Worm (Caenorhabditis elegans): ENCODE results near the gene F47B8.2.

ce11 chrV:14352032-14352431 lies 35.6 kb upstream of the F47B8.2 start:
- no peak for TF ChIP-seq cog-1 (tag; optimal IDR thresholded peaks at IDR 0.05)
- TF ChIP-seq flt-1 (GFP tag; IDR thresholded peaks at IDR 0.05) = 0 out of 2 replicates have a peak, but pooled peaks have one; percentile 57
- no peak for TF ChIP-seq ztf-23 (GFP tag; IDR thresholded peaks at IDR 0.05)
- TF ChIP-seq ref-1 (GFP tag; conservative IDR thresholded peaks at IDR 0.05) = no peak
- no peak for TF ChIP-seq klf-2 (GFP tag; conservative IDR thresholded peaks at IDR 0.05)
- no peak for TF ChIP-seq med-1 (GFP tag; optimal IDR thresholded peaks at IDR 0.05; ENCODE audit: insufficient read depth)
